Fruit fly (Drosophila melanogaster) whole organism, embryonic: ENCODE data around the gene Lcp65Ag3.

Source experiments
- ATbp ChIP-seq: fragments of 200-800 bp; sonication (Bioruptor generic); optimal IDR thresholded peaks from 2 replicates; lab custom pipeline; 2017; ENCODE audit warnings: missing biosample characterization, mild to moderate bottlenecking, missing genetic modification characterization, missing genetic modification reagents
- Antp ChIP-seq: fragments of 200-800 bp; sonication (Bioruptor generic); optimal IDR thresholded peaks from 3 replicates; lab custom pipeline; 2016; ENCODE audit warnings: missing biosample characterization, missing genetic modification characterization
- Asciz ChIP-seq: fragments of 200-800 bp; sonication (Bioruptor generic); optimal IDR thresholded peaks from 2 replicates; lab custom pipeline; 2017; ENCODE audit warnings: missing biosample characterization, mild to moderate bottlenecking, missing genetic modification characterization, missing genetic modification reagents
- CG10462 ChIP-seq: fragments of 200-800 bp; sonication (Bioruptor generic); optimal IDR thresholded peaks from 2 replicates; lab custom pipeline; 2016; ENCODE audit warnings: missing biosample characterization, missing genetic modification characterization
- CG10979 ChIP-seq: fragments of 200-800 bp; sonication (Bioruptor generic); optimal IDR thresholded peaks from 2 replicates; lab custom pipeline; 2018; ENCODE audit warnings: missing biosample characterization, mild to moderate bottlenecking, missing genetic modification characterization, moderate library complexity
- CG12744 ChIP-seq: fragments of 200-800 bp; sonication (Bioruptor generic); optimal IDR thresholded peaks from 2 replicates; lab custom pipeline; 2016; ENCODE audit warnings: missing biosample characterization, missing genetic modification characterization
- CG13287 ChIP-seq: fragments of 200-800 bp; sonication (Bioruptor generic); IDR thresholded peaks from 2 replicates; pipeline ENCODE4 v1.3.6; 2022; ENCODE audit warnings: missing biosample characterization, missing genetic modification characterization; ENCODE audit not compliant: partially characterized antibody
- CG14710 ChIP-seq: fragments of 200-800 bp; sonication (Bioruptor generic); optimal IDR thresholded peaks from 3 replicates; lab custom pipeline; 2019; ENCODE audit warnings: missing biosample characterization, mild to moderate bottlenecking, missing genetic modification characterization, moderate library complexity
- CG15514 ChIP-seq: fragments of 200-800 bp; sonication (Bioruptor generic); optimal IDR thresholded peaks from 3 replicates; lab custom pipeline; 2017; ENCODE audit warnings: missing biosample characterization, missing genetic modification characterization, mild to moderate bottlenecking, moderate library complexity, missing genetic modification reagents
- CG15696 ChIP-seq: fragments of 200-800 bp; sonication (Bioruptor generic); optimal IDR thresholded peaks from 2 replicates; lab custom pipeline; 2019; ENCODE audit warnings: missing biosample characterization, mild to moderate bottlenecking, missing genetic modification characterization, moderate library complexity
- CG17359 ChIP-seq: fragments of 200-800 bp; sonication (Bioruptor generic); optimal IDR thresholded peaks from 3 replicates; lab custom pipeline; 2018; ENCODE audit warnings: missing biosample characterization, mild to moderate bottlenecking, missing genetic modification characterization, moderate library complexity
- CG17612 ChIP-seq: fragments of 200-800 bp; sonication (Bioruptor generic); IDR thresholded peaks from 2 replicates; pipeline ENCODE4 v1.3.6; 2022; ENCODE audit warnings: missing biosample characterization, missing genetic modification characterization
- CG18011 ChIP-seq: fragments of 200-800 bp; sonication (Bioruptor generic); optimal IDR thresholded peaks from 2 replicates; lab custom pipeline; 2017; ENCODE audit warnings: missing biosample characterization, missing genetic modification characterization, mild to moderate bottlenecking, moderate library complexity, missing genotype
- CG2129 ChIP-seq: fragments of 200-800 bp; sonication (Bioruptor generic); IDR thresholded peaks from 2 replicates; pipeline ENCODE4 v1.3.6; 2022; ENCODE audit warnings: missing biosample characterization, missing genetic modification characterization; ENCODE audit not compliant: partially characterized antibody
- CG30403 ChIP-seq: fragments of 200-800 bp; sonication (Bioruptor generic); optimal IDR thresholded peaks from 3 replicates; lab custom pipeline; 2016; ENCODE audit warnings: missing biosample characterization, missing genetic modification characterization
- CG30431 ChIP-seq: fragments of 200-800 bp; sonication (Bioruptor generic); optimal IDR thresholded peaks from 2 replicates; lab custom pipeline; 2017; ENCODE audit warnings: missing biosample characterization, missing genetic modification characterization
- CG42726 ChIP-seq: fragments of 200-800 bp; sonication (Bioruptor generic); IDR thresholded peaks from 2 replicates; pipeline ENCODE4 v1.3.6; 2022; ENCODE audit warnings: missing biosample characterization, missing genetic modification characterization; ENCODE audit not compliant: partially characterized antibody
- CG6689 ChIP-seq: fragments of 200-800 bp; sonication (Bioruptor generic); IDR thresholded peaks from 2 replicates; pipeline ENCODE4 v1.3.6; 2022; ENCODE audit warnings: missing biosample characterization, missing genetic modification characterization
- CG7839 ChIP-seq: fragments of 200-800 bp; sonication (Bioruptor generic); optimal IDR thresholded peaks from 3 replicates; lab custom pipeline; 2018; ENCODE audit warnings: missing biosample characterization, mild to moderate bottlenecking, missing genetic modification characterization, moderate library complexity
- CG9932 ChIP-seq: fragments of 200-800 bp; sonication (Bioruptor generic); IDR thresholded peaks from 2 replicates; pipeline ENCODE4 v1.3.6; 2022; ENCODE audit warnings: missing biosample characterization, missing genetic modification characterization
- CHES-1-like ChIP-seq: fragments of 200-800 bp; sonication (Bioruptor generic); optimal IDR thresholded peaks from 2 replicates; lab custom pipeline; 2016; ENCODE audit warnings: missing biosample characterization, missing genetic modification characterization
- CTCF ChIP-seq: fragments of 200-800 bp; sonication (Bioruptor generic); optimal IDR thresholded peaks from 2 replicates; lab custom pipeline; 2017; ENCODE audit warnings: missing biosample characterization, mild to moderate bottlenecking, missing genetic modification characterization, moderate library complexity
- Camta ChIP-seq: fragments of 200-800 bp; sonication (Bioruptor generic); optimal IDR thresholded peaks from 2 replicates; lab custom pipeline; 2016; ENCODE audit warnings: missing biosample characterization, missing genetic modification characterization
- CrebB ChIP-seq: fragments of 200-800 bp; sonication (Bioruptor generic); optimal IDR thresholded peaks from 3 replicates; lab custom pipeline; 2018; ENCODE audit warnings: missing biosample characterization, mild to moderate bottlenecking, missing genetic modification characterization
- Drgx ChIP-seq: fragments of 200-800 bp; sonication (Bioruptor generic); IDR thresholded peaks from 2 replicates; pipeline ENCODE4 v1.3.6; 2022; ENCODE audit warnings: missing biosample characterization, missing genetic modification characterization
- Fer1 ChIP-seq: fragments of 200-800 bp; sonication (Bioruptor generic); optimal IDR thresholded peaks from 2 replicates; lab custom pipeline; 2017; ENCODE audit warnings: missing biosample characterization, mild to moderate bottlenecking, missing genetic modification characterization
- Hey ChIP-seq: fragments of 200-800 bp; sonication (Bioruptor generic); optimal IDR thresholded peaks from 3 replicates; lab custom pipeline; 2018; ENCODE audit warnings: missing biosample characterization, mild to moderate bottlenecking, missing genetic modification characterization
- Mes4 ChIP-seq: fragments of 200-800 bp; sonication (Bioruptor generic); optimal IDR thresholded peaks from 2 replicates; lab custom pipeline; 2016; ENCODE audit warnings: missing biosample characterization, missing genetic modification characterization
- Sin3A ChIP-seq: fragments of >200 bp; optimal IDR thresholded peaks from 2 replicates; lab custom pipeline; 2018
- Spps ChIP-seq: fragments of 200-800 bp; sonication (Bioruptor generic); optimal IDR thresholded peaks from 2 replicates; lab custom pipeline; 2018; ENCODE audit warnings: missing biosample characterization, mild to moderate bottlenecking, missing genetic modification characterization
- Tbp ChIP-seq: fragments of >200 bp; optimal IDR thresholded peaks from 2 replicates; lab custom pipeline; 2018; ENCODE audit warnings: missing biosample characterization, missing genetic modification characterization
- cas ChIP-seq: fragments of 200-800 bp; sonication (Bioruptor generic); IDR thresholded peaks from 2 replicates; pipeline ENCODE4 v1.3.6; 2022; ENCODE audit warnings: missing biosample characterization, missing genetic modification characterization
- chn ChIP-seq: fragments of 200-800 bp; sonication (Bioruptor generic); optimal IDR thresholded peaks from 2 replicates; lab custom pipeline; 2016; ENCODE audit warnings: missing biosample characterization, missing genetic modification characterization
- croc ChIP-seq: fragments of 200-800 bp; sonication (Bioruptor generic); conservative IDR thresholded peaks from 3 replicates; pipeline ENCODE4 v1.3.6; 2022; ENCODE audit warnings: missing biosample characterization, missing genetic modification characterization
- crp ChIP-seq, 2 experiments: fragments of 200-800 bp; sonication (Bioruptor generic); optimal IDR thresholded peaks; 2 replicates in 1 of 2; 3 replicates in 1 of 2; lab custom pipeline; 2017; ENCODE audit warnings: missing biosample characterization in 2 of 2, missing genetic modification characterization in 2 of 2, mild to moderate bottlenecking in 1 of 2, moderate library complexity in 1 of 2
- da ChIP-seq: fragments of 200-800 bp; sonication (Bioruptor generic); optimal IDR thresholded peaks from 2 replicates; lab custom pipeline; 2016; ENCODE audit warnings: missing biosample characterization, missing genetic modification characterization
- exex ChIP-seq: fragments of 200-800 bp; sonication (Bioruptor generic); optimal IDR thresholded peaks from 4 replicates; lab custom pipeline; 2018; ENCODE audit warnings: missing biosample characterization, mild to moderate bottlenecking, missing genetic modification characterization, moderate library complexity
- gro ChIP-seq: fragments of 200-800 bp; sonication (Bioruptor generic); optimal IDR thresholded peaks from 2 replicates; lab custom pipeline; 2016; ENCODE audit warnings: missing biosample characterization, missing genetic modification characterization
- gsb-n ChIP-seq: fragments of 200-800 bp; sonication (Bioruptor generic); optimal IDR thresholded peaks from 3 replicates; lab custom pipeline; 2018; ENCODE audit warnings: missing biosample characterization, mild to moderate bottlenecking, missing genetic modification characterization
- her ChIP-seq: fragments of 200-800 bp; sonication (Bioruptor generic); optimal IDR thresholded peaks from 2 replicates; lab custom pipeline; 2016; ENCODE audit warnings: missing biosample characterization, missing genetic modification characterization
- nerfin-1 ChIP-seq: fragments of 200-800 bp; sonication (Bioruptor generic); optimal IDR thresholded peaks from 3 replicates; lab custom pipeline; 2019; ENCODE audit warnings: missing biosample characterization, mild to moderate bottlenecking, missing genetic modification characterization, moderate library complexity
- nom ChIP-seq: fragments of 200-800 bp; sonication (Bioruptor generic); optimal IDR thresholded peaks from 2 replicates; lab custom pipeline; 2017; ENCODE audit warnings: missing biosample characterization, missing genetic modification characterization, mild to moderate bottlenecking, moderate library complexity, missing genetic modification reagents
- odd ChIP-seq: fragments of 200-800 bp; sonication (Bioruptor generic); optimal IDR thresholded peaks from 2 replicates; lab custom pipeline; 2017; ENCODE audit warnings: missing biosample characterization, mild to moderate bottlenecking, missing genetic modification characterization
- psq ChIP-seq: fragments of 200-800 bp; sonication (Bioruptor generic); optimal IDR thresholded peaks from 2 replicates; lab custom pipeline; 2017; ENCODE audit warnings: missing biosample characterization, missing genetic modification characterization
- row ChIP-seq: fragments of 200-800 bp; sonication (Bioruptor generic); IDR thresholded peaks from 3 replicates; pipeline ENCODE4 v1.3.6; 2022; ENCODE audit warnings: missing biosample characterization, missing genetic modification characterization
- sc ChIP-seq, 3 experiments: fragments of >200 bp in 2 of 3; fragments of 200-800 bp in 1 of 3; sonication (Bioruptor generic) in 1 of 3; optimal IDR thresholded peaks; 2 replicates in 2 of 3; 3 replicates in 1 of 3; lab custom pipeline; 2017; ENCODE audit warnings: mild to moderate bottlenecking in 1 of 3, missing biosample characterization in 1 of 3, missing genetic modification characterization in 1 of 3, missing genetic modification reagents in 1 of 3
- sima ChIP-seq: fragments of 200-800 bp; sonication (Bioruptor generic); optimal IDR thresholded peaks from 2 replicates; lab custom pipeline; 2016; ENCODE audit warnings: missing biosample characterization, missing genetic modification characterization
- tll ChIP-seq, 2 experiments: fragments of 200-800 bp in 1 of 2; fragments of >200 bp in 1 of 2; sonication (Bioruptor generic) in 1 of 2; optimal IDR thresholded peaks; 2 replicates each; lab custom pipeline; 2017 to 2019; ENCODE audit warnings: missing biosample characterization in 2 of 2, missing genetic modification characterization in 2 of 2, mild to moderate bottlenecking in 1 of 2, moderate library complexity in 1 of 2
- vvl ChIP-seq: fragments of 200-800 bp; sonication (Bioruptor generic); IDR thresholded peaks from 2 replicates; pipeline ENCODE4 v1.3.6; 2022; ENCODE audit warnings: missing biosample characterization, missing genetic modification characterization
- zen ChIP-seq: fragments of 200-800 bp; sonication (Bioruptor generic); optimal IDR thresholded peaks from 3 replicates; lab custom pipeline; 2018; ENCODE audit warnings: missing biosample characterization, mild to moderate bottlenecking, missing genetic modification characterization, moderate library complexity

Gene Lcp65Ag3

DNA sequence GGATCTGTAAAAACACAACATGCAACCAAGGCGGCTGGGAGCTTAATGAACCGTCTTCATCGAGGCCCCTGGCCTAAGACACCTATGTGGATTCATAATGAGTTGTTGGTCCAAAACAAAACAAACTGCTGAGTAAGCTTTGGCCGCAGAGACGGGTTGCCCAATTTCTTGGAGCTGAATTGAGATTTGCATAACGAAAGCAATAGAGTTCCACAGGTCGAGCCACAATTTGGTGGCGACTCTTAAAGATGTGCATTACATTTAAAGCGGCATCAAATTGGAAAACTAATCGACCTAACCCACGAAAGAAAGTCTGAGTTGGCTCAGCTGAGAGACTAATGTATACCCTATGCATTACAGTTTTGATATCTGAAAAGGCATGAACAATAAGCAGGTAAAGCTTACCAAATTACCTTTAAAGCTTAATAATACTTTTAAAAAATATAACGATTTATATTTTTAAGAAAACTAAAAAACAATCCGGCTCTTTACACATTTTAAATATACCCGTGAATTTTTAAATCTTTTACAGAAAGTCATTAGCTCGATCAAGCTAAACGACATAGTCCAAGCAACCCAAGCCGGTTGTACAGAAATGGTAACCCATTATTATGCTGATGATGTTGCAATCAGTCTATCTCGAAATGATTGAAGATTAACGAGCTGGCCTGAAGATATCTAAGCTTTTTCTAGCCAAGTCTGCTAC, 26.7 kb upstream of the Lcp65Ag3 start, which contains the start of gene CG13297 (continued):
- TF ChIP-seq CHES-1-like = no peak
- no peak for TF ChIP-seq CG12744
- TF ChIP-seq sima (GFP tag; lab: Kevin White, UChicago) = no peak
- peak; percentile 66 for TF ChIP-seq vvl (GFP tag; lab: Robert Waterston, UW)
- TF ChIP-seq CG15514 (GFP tag; lab: Kevin White, UChicago) = no peak
- TF ChIP-seq chn (GFP tag; lab: Kevin White, UChicago) = no peak
- TF ChIP-seq Drgx (GFP tag; lab: Robert Waterston, UW) = peak; percentile 37; the same call in 1 of the 2 replicates
- no peak for TF ChIP-seq CrebB (tag; lab: Kevin White, UChicago)
- TF ChIP-seq Tbp = no peak
- TF ChIP-seq CG18011 = no peak
- no peak for TF ChIP-seq exex
- TF ChIP-seq her (GFP tag; lab: Kevin White, UChicago) = no peak
- TF ChIP-seq Hey (tag; lab: Kevin White, UChicago) = no peak
- peak; percentile 66 for TF ChIP-seq CG6689
- peak; percentile 64 for TF ChIP-seq CG7839 (tag; lab: Kevin White, UChicago)
- TF ChIP-seq CG17359 (tag; lab: Kevin White, UChicago) = peak; percentile 68
- no peak for TF ChIP-seq Sin3A (lab: Kevin White, UChicago)
- TF ChIP-seq CG15696 (tag; lab: Kevin White, UChicago) = no peak
- no peak for TF ChIP-seq gro
- no peak for TF ChIP-seq CG30431
- no peak for TF ChIP-seq Camta
- TF ChIP-seq CG13287 = no peak
- peak; percentile 54 for TF ChIP-seq ATbp
- no peak for TF ChIP-seq cas (GFP tag; lab: Robert Waterston, UW)
- peak; percentile 56 for TF ChIP-seq CG10979
- TF ChIP-seq da = no peak
- peak; percentile 64 for TF ChIP-seq Asciz
- no peak for TF ChIP-seq psq (GFP tag; lab: Kevin White, UChicago)
- TF ChIP-seq CG30403 = peak; percentile 56
- no peak for TF ChIP-seq crp (GFP tag; optimal IDR thresholded peaks at IDR 0.05; lab: Kevin White, UChicago)
- no peak for TF ChIP-seq Antp (GFP tag; lab: Kevin White, UChicago)
- TF ChIP-seq Fer1 = peak; percentile 38
- TF ChIP-seq CG10462 (GFP tag; lab: Kevin White, UChicago) = no peak
- TF ChIP-seq nom (GFP tag; lab: Kevin White, UChicago) = no peak
- peak; percentile 64 for TF ChIP-seq nerfin-1 (tag; lab: Kevin White, UChicago)
- TF ChIP-seq sc (optimal IDR thresholded peaks at IDR 0.05; lab: Kevin White, UChicago) = no peak
- TF ChIP-seq sc (GFP tag; optimal IDR thresholded peaks at IDR 0.05; lab: Kevin White, UChicago) = no peak
- peak; percentile 8 for TF ChIP-seq CG14710
- TF ChIP-seq odd (GFP tag; lab: Kevin White, UChicago) = no peak
- TF ChIP-seq CG42726 (GFP tag; lab: Robert Waterston, UW) = no peak
- peak; percentile 37; the same call in 2 of the 3 replicates for TF ChIP-seq croc (GFP tag; lab: Robert Waterston, UW)
- TF ChIP-seq CG9932 (GFP tag; lab: Robert Waterston, UW) = no peak
- peak; percentile 5 for TF ChIP-seq Spps (tag; lab: Kevin White, UChicago)
- no peak for TF ChIP-seq CTCF (GFP tag; lab: Kevin White, UChicago)
- TF ChIP-seq CG2129 = no peak
- peak; percentile 17 for TF ChIP-seq gsb-n
- TF ChIP-seq CG17612 (GFP tag; lab: Robert Waterston, UW) = no peak
- TF ChIP-seq tll (GFP tag; optimal IDR thresholded peaks at IDR 0.05; lab: Kevin White, UChicago) = no peak
- TF ChIP-seq zen = no peak
- TF ChIP-seq Mes4 = no peak
- peak; percentile 70 for TF ChIP-seq row (GFP tag; lab: Robert Waterston, UW)
